Worm (Caenorhabditis elegans): ENCODE data around the gene C40H1.8.
A peak's percentile ranks its signal among the peaks of the same experiment; 100 is the strongest.

C40H1.8 gene

DNA sequence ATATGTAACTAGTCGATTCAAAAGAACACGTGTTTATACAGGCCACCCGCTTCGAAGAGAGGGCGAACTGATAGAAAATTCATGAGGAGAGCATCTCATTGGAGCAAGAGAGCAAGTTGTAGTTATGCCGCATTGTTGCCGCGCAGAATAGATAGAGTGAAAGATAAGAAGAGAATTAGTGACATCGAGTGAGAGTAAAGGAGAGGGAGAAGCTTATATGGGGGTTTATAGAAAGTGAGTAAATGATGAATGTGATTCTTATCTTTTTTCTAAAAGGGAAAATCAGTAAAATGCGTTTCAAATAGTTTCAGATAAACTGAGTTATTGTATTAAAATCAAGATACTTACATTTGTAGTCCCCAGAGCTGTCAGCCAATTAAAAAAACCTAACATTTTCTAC, 44.3 kb upstream of the C40H1.8 start:
- TF ChIP-seq Y105C5A.15 (GFP tag; IDR thresholded peaks at IDR 0.05) (no peak), snpc-1.2 (GFP tag; IDR thresholded peaks at IDR 0.05) (no peak), snpc-4 (tag; optimal IDR thresholded peaks at IDR 0.05) (no peak), nhr-28 (tag; optimal IDR thresholded peaks at IDR 0.05) (no peak), zag-1 (tag; optimal IDR thresholded peaks at IDR 0.05) (no peak), set-16 (GFP tag; IDR thresholded peaks at IDR 0.05) (no peak), ceh-44 (GFP tag; IDR thresholded peaks at IDR 0.05) (no peak), nhr-102 (tag; optimal IDR thresholded peaks at IDR 0.05) (no peak), mxl-3 (GFP tag; optimal IDR thresholded peaks at IDR 0.05) (peak; percentile 6), nhr-237 (tag; optimal IDR thresholded peaks at IDR 0.05) (no peak), hlh-11 (tag; optimal IDR thresholded peaks at IDR 0.05) (peak; percentile 19), spr-3 (GFP tag; optimal IDR thresholded peaks at IDR 0.05) (no peak), ces-1 (GFP tag; optimal IDR thresholded peaks at IDR 0.05) (no peak), mep-1 (tag; optimal IDR thresholded peaks at IDR 0.05) (no peak), saeg-2 (GFP tag; IDR thresholded peaks at IDR 0.05) (no peak), madf-5 (GFP tag; IDR thresholded peaks at IDR 0.05) (no peak), nhr-77 (tag; optimal IDR thresholded peaks at IDR 0.05) (no peak), skn-1 (tag; optimal IDR thresholded peaks at IDR 0.05) (no peak), daf-8 (GFP tag; IDR thresholded peaks at IDR 0.05) (no peak), nhr-76 (tag; optimal IDR thresholded peaks at IDR 0.05) (no peak), mdl-1 (tag; optimal IDR thresholded peaks at IDR 0.05) (no peak), unc-39 (tag; optimal IDR thresholded peaks at IDR 0.05) (no peak), aha-1 (tag) (peak; percentile 88)

DNA sequence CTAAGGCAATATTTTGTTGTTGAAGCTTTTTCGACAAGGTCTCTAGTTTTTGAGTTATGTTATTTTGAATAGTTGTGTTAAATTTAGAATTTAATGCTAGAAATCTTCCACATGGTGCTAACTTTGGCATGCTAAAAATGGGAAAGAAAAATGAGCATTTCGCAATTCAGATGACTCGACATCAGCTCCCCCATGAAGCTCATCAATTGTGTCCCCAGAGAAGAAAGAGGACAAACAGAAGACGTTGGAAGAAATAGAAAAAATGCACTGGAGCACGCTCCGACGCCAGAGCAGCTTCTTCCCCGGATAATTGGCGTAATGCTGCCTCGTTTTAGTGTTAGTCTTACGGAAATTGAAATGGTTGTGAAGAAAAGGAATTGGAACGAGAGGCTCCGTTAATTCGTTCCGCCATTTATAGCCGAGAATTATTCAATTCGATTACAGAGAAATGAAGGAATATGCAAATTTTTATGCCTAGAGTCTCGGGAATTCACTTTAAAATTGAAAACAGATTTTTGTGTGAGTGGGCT, 43.1 kb upstream of the C40H1.8 start:
- TF ChIP-seq Y75B8A.6 (GFP tag; IDR thresholded peaks at IDR 0.05) (no peak), nhr-111 (GFP tag; optimal IDR thresholded peaks at IDR 0.05) (no peak), D1046.2 (GFP tag; IDR thresholded peaks at IDR 0.05) (no peak), attf-4 (tag; optimal IDR thresholded peaks at IDR 0.05) (no peak), ceh-44 (GFP tag; IDR thresholded peaks at IDR 0.05) (no peak), unc-62 (GFP tag; optimal IDR thresholded peaks at IDR 0.05 in 1 of 2) (peak in 1 of 2 experiments; percentile 90), unc-62 (tag; optimal IDR thresholded peaks at IDR 0.05) (no peak), ctbp-1 (GFP tag; IDR thresholded peaks at IDR 0.05) (0 out of 2 replicates have a peak, but pooled peaks have one; percentile 32)

DNA sequence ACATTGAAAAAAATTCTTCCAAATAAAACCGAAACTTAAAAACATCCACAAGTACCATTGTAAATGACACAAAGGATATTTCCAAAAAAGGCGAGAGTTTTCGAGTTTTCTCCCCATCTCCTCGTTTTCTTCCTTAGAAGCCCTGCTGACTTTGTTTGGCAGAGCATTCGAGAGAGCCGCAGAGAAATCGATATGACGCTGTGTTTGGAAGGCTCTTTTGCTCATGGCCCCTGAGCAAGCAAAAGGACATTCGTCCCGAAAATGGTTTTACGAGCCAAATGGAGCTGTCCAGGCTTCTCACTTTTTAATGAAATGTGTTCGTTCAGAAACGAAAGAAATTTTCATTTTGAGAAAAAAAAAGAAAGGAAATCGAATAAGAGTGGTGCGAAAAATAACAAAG, 42.4 kb upstream of the C40H1.8 start:
- TF ChIP-seq mxl-3 (GFP tag; optimal IDR thresholded peaks at IDR 0.05) (no peak), ZK546.5 (tag; optimal IDR thresholded peaks at IDR 0.05) (no peak), hlh-30 (tag; optimal IDR thresholded peaks at IDR 0.05; ENCODE audit: insufficient read depth) (peak; percentile 36), hmg-1.1 (GFP tag; IDR thresholded peaks at IDR 0.05) (0 out of 2 replicates have a peak, but pooled peaks have one; percentile 16), ceh-62 (tag; optimal IDR thresholded peaks at IDR 0.05) (no peak), T26A8.4 (GFP tag; IDR thresholded peaks at IDR 0.05) (no peak), vab-7 (GFP tag; IDR thresholded peaks at IDR 0.05) (no peak), lsy-2 (tag; optimal IDR thresholded peaks at IDR 0.05) (peak in 1 of 2 experiments; percentile 6), skn-1 (tag; optimal IDR thresholded peaks at IDR 0.05) (no peak), ama-1 (optimal IDR thresholded peaks at IDR 0.05) (no peak), lin-15B (tag; optimal IDR thresholded peaks at IDR 0.05) (no peak)

DNA sequence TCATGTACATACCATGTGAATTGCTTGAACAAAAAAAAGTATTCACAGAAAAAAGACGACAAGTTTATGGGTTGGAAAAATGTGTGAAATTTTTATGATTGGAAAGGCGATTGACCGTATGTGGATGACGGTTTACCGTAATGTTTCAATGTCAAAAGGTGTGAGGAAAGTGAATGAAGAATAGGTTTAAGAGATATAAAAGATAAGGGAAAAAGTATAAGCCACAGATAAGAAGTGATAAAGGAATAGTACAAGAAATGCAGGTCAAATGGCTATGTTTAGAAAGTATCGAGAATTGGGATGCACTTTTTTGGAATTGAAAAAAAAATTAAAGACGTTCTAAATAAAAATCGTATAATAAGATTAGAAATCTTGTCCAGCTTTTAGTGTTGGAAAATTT, 36.7 kb upstream of the C40H1.8 start:
- TF ChIP-seq nhr-28 (tag; optimal IDR thresholded peaks at IDR 0.05) (peak; percentile 2), F49E8.2 (tag; optimal IDR thresholded peaks at IDR 0.05; ENCODE audit: borderline replicate concordance) (no peak)

All from whole organism, L4 larva.